Fruit fly (Drosophila melanogaster): ENCODE measurements around the gene spg.
A peak's percentile ranks its signal among the peaks of the same experiment; 100 is the strongest.

DNA sequence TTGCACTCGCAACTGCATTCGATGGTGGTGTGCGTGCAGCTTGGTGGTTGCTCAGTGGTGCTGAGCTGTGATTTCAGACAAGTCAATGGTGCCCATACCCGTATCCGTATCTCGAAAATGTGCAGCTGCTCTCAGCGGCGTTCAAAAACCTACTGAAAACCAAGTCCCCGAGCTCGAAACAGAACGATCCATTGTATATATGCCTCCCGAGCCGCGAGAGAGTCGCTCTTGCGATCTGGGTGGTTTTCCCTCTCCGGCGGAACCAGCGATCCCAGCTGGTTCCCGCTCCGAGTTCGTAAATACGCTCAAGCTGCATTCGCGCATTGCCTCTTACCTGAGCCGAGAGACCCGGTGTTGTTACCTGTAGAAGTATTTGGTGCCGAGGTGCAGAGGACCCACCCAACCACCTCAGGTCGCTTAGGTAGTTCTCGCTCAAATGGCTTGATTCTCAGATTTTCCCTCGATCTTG, 14.0 kb downstream of the spg start, which contains the start of gene Inx3:
- TF ChIP-seq Sox15 (GFP tag; optimal IDR thresholded peaks at IDR 0.05) (no peak), vri (GFP tag; optimal IDR thresholded peaks at IDR 0.05) (no peak), svp (GFP tag) (peak; percentile 80), Eip93F (GFP tag; optimal IDR thresholded peaks at IDR 0.05) (no peak), CG11294 (GFP tag; IDR thresholded peaks at IDR 0.05) (no peak), Smox (GFP tag; optimal IDR thresholded peaks at IDR 0.05) (no peak), Ets21C (GFP tag; optimal IDR thresholded peaks at IDR 0.05) (no peak), Blimp-1 (GFP tag; optimal IDR thresholded peaks at IDR 0.05) (no peak), dsx (GFP tag; optimal IDR thresholded peaks at IDR 0.05; ENCODE audit: poor library complexity, severe bottlenecking) (peak; percentile 81), CG9139 (GFP tag; optimal IDR thresholded peaks at IDR 0.05) (peak; percentile 24), Ets96B (tag; optimal IDR thresholded peaks at IDR 0.05) (no peak), topi (GFP tag; optimal IDR thresholded peaks at IDR 0.05) (no peak), CG8319 (GFP tag; optimal IDR thresholded peaks at IDR 0.05) (no peak)

Measured in whole organism, prepupa.